Worm (Caenorhabditis elegans): Measurements from ENCODE around the gene C50D2.6.

The C50D2.6 gene

DNA sequence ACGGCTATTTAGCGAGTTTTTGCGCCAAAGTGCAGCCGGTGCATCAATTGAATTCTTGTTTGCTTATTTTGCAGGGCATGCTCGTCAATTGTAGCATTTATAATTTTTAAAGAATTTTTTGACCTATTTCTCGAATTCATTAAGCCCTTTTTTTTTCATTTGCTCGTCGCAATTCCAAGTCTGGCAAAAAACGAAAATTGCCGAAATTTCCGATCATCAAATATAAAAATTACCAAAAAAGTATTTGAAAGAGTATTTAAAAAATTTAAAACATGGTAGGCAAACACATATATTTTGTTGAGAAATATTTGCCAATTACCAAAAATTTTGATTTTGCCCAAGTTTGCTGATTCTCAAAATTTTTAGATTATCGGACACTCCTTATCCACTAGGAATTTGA lies at the start of gene C50D2.6:
C50D2.6 (plus strand) TSS at position 301 of the 400 bp plus-strand sequence.
- TF ChIP-seq hlh-4 (tag; optimal IDR thresholded peaks at IDR 0.05) (no peak), unc-86 (tag; optimal IDR thresholded peaks at IDR 0.05) (no peak), ztf-4 (tag; optimal IDR thresholded peaks at IDR 0.05) (no peak), mdl-1 (tag; optimal IDR thresholded peaks at IDR 0.05) (no peak), zip-4 (GFP tag; optimal IDR thresholded peaks at IDR 0.05) (no peak), hpl-2 (GFP tag; optimal IDR thresholded peaks at IDR 0.05) (no peak), nhr-11 (tag; optimal IDR thresholded peaks at IDR 0.05) (no peak)

DNA sequence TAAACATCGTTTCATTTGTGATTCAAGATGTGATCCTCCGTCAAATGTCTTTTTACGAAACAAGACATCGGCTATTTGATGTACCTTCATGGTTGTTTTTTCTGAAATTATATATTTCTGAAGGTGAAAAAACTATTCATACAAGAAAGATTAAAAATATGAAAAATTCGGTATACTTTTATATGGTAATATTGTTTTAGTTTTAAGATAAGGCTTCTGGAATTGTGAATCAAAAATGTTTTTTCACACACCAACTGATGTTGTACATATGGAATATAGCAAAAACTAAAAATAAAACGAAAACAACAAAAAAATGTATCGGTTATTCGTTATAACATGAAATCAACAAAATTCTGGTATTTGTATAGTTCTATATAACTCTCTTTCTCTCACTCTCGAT lies 47.0 kb upstream of the C50D2.6 start, which contains the start of gene F23F1.6:
F23F1.6 (minus strand) TSS at position 101 of the 400 bp plus-strand sequence.
- no peak for TF ChIP-seq lsy-2 (tag; optimal IDR thresholded peaks at IDR 0.05)
- TF ChIP-seq nhr-28 (tag; optimal IDR thresholded peaks at IDR 0.05), result no peak
- TF ChIP-seq skn-1 (tag; optimal IDR thresholded peaks at IDR 0.05), result no peak
- no peak for TF ChIP-seq snpc-4 (tag; optimal IDR thresholded peaks at IDR 0.05)
- TF ChIP-seq mep-1 (tag; optimal IDR thresholded peaks at IDR 0.05), result no peak

DNA sequence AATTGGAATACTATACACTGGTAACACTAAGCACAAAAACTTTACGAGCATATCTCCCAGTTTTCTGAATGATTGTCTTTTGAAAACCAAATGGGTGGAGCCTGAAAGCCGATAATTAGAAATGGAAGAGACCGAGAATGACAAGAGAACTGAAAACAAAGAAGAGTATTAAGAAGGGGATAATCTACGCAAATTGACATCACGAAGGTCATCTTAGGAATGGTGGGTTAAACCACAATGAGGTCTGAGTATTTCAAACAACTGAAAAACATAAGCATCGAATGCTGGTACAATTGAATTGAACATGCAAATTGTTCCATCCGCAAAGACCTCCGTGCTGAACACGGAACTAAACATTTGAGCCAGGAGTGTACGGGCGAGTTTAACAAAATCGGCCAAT lies 44.8 kb upstream of the C50D2.6 start, which contains the start of gene spp-24:
spp-24 (minus strand) TSS at position 101 of the 400 bp plus-strand sequence.
- TF ChIP-seq nhr-12 (tag; optimal IDR thresholded peaks at IDR 0.05), result no peak
- TF ChIP-seq pag-3 (tag; optimal IDR thresholded peaks at IDR 0.05; ENCODE audit: borderline replicate concordance, insufficient read depth), result no peak
- peak; percentile 61 for TF ChIP-seq nhr-85 (tag)

DNA sequence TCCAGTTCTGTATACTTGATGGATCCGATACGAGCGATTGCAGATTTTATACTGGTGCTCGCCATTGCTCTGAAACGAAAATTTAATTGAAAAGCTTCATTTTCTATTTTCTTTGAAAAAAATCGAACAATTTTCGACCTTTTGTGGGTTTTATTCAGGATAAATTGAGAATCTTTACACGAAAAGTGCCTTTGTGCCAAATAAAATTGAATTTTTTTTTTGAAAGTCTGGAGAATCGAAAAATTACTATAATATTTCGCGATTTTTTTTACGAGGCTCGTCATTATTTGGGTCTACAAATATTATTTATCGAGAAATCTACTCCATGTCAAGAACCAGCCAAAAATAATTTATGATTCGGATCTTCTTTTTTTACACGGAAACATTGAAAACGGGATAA lies 42.3 kb upstream of the C50D2.6 start, which contains the start of gene F23F1.10:
F23F1.10 (minus strand) TSS at position 69 of the 400 bp plus-strand sequence.
- TF ChIP-seq skn-1 (tag; optimal IDR thresholded peaks at IDR 0.05) (no peak), nhr-12 (tag; optimal IDR thresholded peaks at IDR 0.05) (no peak), nhr-11 (tag; optimal IDR thresholded peaks at IDR 0.05) (no peak), aly-2 (tag; optimal IDR thresholded peaks at IDR 0.05) (peak; percentile 48)

DNA sequence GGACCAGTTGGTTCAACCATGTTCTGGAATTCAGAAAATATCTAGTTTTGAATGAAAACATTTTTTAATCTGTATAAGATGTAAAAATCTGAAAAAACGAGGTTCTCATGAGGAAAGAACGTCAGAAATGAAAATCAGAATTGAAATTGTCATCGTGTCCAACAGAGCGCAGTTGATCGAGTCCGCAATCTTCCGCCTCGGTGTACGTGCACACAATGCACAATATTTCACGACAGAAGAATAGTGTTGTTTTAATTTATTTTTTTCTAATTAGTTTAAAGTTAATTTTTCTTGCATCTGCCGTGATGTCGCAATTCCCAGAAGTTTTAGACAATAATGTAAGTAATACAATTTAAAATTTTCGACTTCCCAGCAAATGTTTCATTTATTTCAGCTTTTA lies 40.6 kb upstream of the C50D2.6 start, which contains the start of gene nfyc-1:
nfyc-1 (plus strand) TSS at position 268 of the 400 bp plus-strand sequence.
- peak; percentile 77 to 78 for TF ChIP-seq efl-1 (optimal IDR thresholded peaks at IDR 0.05)
- TF ChIP-seq efl-1 (GFP tag; optimal IDR thresholded peaks at IDR 0.05 in 1 of 2), result peak; percentile 80 to 96
- no peak for TF ChIP-seq jun-1 (tag; optimal IDR thresholded peaks at IDR 0.05)
- peak; percentile 95 for TF ChIP-seq F16B12.6 (tag; optimal IDR thresholded peaks at IDR 0.05)
- peak; percentile 17 for TF ChIP-seq dsc-1 (tag; optimal IDR thresholded peaks at IDR 0.05)
- TF ChIP-seq lin-35 (GFP tag; optimal IDR thresholded peaks at IDR 0.05), result peak; percentile 76 to 86
- TF ChIP-seq lin-13 (GFP tag; optimal IDR thresholded peaks at IDR 0.05), result peak; percentile 42
- TF ChIP-seq blmp-1 (tag; optimal IDR thresholded peaks at IDR 0.05), result peak; percentile 74
- no peak for TF ChIP-seq lin-39 (tag; optimal IDR thresholded peaks at IDR 0.05)
- TF ChIP-seq C04F5.9 (tag; optimal IDR thresholded peaks at IDR 0.05), result peak; percentile 21
- peak; percentile 50 for TF ChIP-seq unc-86 (tag; optimal IDR thresholded peaks at IDR 0.05)
- TF ChIP-seq fos-1 (tag; optimal IDR thresholded peaks at IDR 0.05), result peak; percentile 25
- TF ChIP-seq nhr-20 (tag; optimal IDR thresholded peaks at IDR 0.05), result peak; percentile 61
- TF ChIP-seq ama-1 (optimal IDR thresholded peaks at IDR 0.05), result no peak
- TF ChIP-seq unc-130 (tag; optimal IDR thresholded peaks at IDR 0.05), result peak; percentile 89
- TF ChIP-seq ztf-11 (tag; optimal IDR thresholded peaks at IDR 0.05), result peak in 1 of 2 experiments; percentile 1
- TF ChIP-seq ets-5 (GFP tag; IDR thresholded peaks at IDR 0.05), result no peak
- TF ChIP-seq mdl-1 (tag; optimal IDR thresholded peaks at IDR 0.05), result peak in 1 of 2 experiments; percentile 73
- TF ChIP-seq tlp-1 (tag; optimal IDR thresholded peaks at IDR 0.05), result no peak
- no peak for TF ChIP-seq pag-3 (tag; optimal IDR thresholded peaks at IDR 0.05; ENCODE audit: borderline replicate concordance, insufficient read depth)
- TF ChIP-seq swsn-7 (tag; optimal IDR thresholded peaks at IDR 0.05), result peak; percentile 64
- peak; percentile 74 for TF ChIP-seq C16A3.4 (tag; optimal IDR thresholded peaks at IDR 0.05)
- peak; percentile 100 for TF ChIP-seq skn-1 (tag; optimal IDR thresholded peaks at IDR 0.05)
- TF ChIP-seq snu-23 (GFP tag; optimal IDR thresholded peaks at IDR 0.05), result peak; percentile 83
- peak; percentile 8 for TF ChIP-seq egl-13 (tag; optimal IDR thresholded peaks at IDR 0.05)
- peak; percentile 62 to 81 (median 71) for TF ChIP-seq dpl-1 (GFP tag; optimal IDR thresholded peaks at IDR 0.05)
- peak; percentile 68 for TF ChIP-seq isw-1 (GFP tag; IDR thresholded peaks at IDR 0.05)
- no peak for TF ChIP-seq ceh-63 (GFP tag; optimal IDR thresholded peaks at IDR 0.05)
- TF ChIP-seq nhr-90 (tag; optimal IDR thresholded peaks at IDR 0.05; ENCODE audit: poor library complexity), result peak; percentile 29
- TF ChIP-seq lin-15B (tag; optimal IDR thresholded peaks at IDR 0.05), result peak; percentile 84
- TF ChIP-seq nhr-85 (tag), result peak; percentile 52
- no peak for TF ChIP-seq C34B4.2 (tag; optimal IDR thresholded peaks at IDR 0.05)
- TF ChIP-seq ceh-82 (tag; optimal IDR thresholded peaks at IDR 0.05), result peak; percentile 24 to 82 (median 44)
- TF ChIP-seq lir-3 (tag; optimal IDR thresholded peaks at IDR 0.05; ENCODE audit: poor library complexity), result peak; percentile 4
- TF ChIP-seq lsy-2 (tag; optimal IDR thresholded peaks at IDR 0.05), result peak; percentile 75 to 88

Measured in whole organism, L1 larva.